Fruit fly (Drosophila melanogaster) whole organism: ENCODE measurements around the gene CG4116.

Source experiments
- CG8478 ChIP-seq: fragments of >200 bp; optimal IDR thresholded peaks from 2 replicates; lab custom pipeline; 2018; ENCODE audit warnings: inconsistent platforms
- Dll ChIP-seq: fragments of >200 bp; optimal IDR thresholded peaks from 2 replicates; lab custom pipeline; 2017
- EcR ChIP-seq, 2 experiments: fragments of >200 bp; optimal IDR thresholded peaks; 2 replicates each; lab custom pipeline; 2017; ENCODE audit warnings: missing biosample characterization in 2 of 2, missing genetic modification characterization in 2 of 2, missing genetic modification reagents in 2 of 2
- pan ChIP-seq: fragments of >200 bp; optimal IDR thresholded peaks from 2 replicates; lab custom pipeline; 2017
- psq ChIP-seq: fragments of >200 bp; optimal IDR thresholded peaks from 2 replicates; lab custom pipeline; 2017
- usp ChIP-seq: fragments of >200 bp; optimal IDR thresholded peaks from 2 replicates; lab custom pipeline; 2017; ENCODE audit warnings: missing biosample characterization, missing genetic modification characterization, mixed read lengths

The CG4116 gene

DNA sequence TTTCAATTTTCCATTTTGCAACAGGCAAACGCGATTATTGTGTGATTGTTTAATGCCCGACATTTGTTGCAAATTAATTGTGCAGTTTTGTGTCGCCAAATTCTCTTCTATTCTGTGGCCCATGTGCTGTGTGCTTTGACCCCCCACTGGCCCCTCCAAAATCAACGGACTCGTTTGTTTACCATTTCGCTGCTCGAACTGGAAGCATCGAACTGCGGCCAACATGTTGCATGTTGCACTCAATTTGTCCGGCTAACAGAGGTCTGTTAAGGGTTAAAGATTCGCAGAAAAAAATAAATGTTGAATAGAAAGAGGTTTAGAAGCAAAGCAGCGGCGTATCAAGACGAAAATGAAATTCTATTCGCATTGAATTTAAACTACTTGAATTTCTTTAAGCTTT, 39.7 kb downstream of the CG4116 start:
- no peak for TF ChIP-seq usp (GFP tag; lab: Kevin White, UChicago)

dm6 chrX:3027248-3027647, 40.1 kb downstream of the CG4116 start:
- TF ChIP-seq EcR (GFP tag; optimal IDR thresholded peaks at IDR 0.05; lab: Kevin White, UChicago) = no peak
- TF ChIP-seq psq (lab: Kevin White, UChicago) = no peak
- no peak for TF ChIP-seq CG8478 (lab: Kevin White, UChicago)
- no peak for TF ChIP-seq pan (lab: Kevin White, UChicago)
- no peak for TF ChIP-seq usp (GFP tag; lab: Kevin White, UChicago)
- no peak for TF ChIP-seq Dll

dm6 chrX:3025510-3026216, 41.7 kb downstream of the CG4116 start:
- TF ChIP-seq pan (lab: Kevin White, UChicago) (no peak), psq (lab: Kevin White, UChicago) (no peak), EcR (GFP tag; optimal IDR thresholded peaks at IDR 0.05; lab: Kevin White, UChicago) (no peak), usp (GFP tag; lab: Kevin White, UChicago) (no peak), CG8478 (lab: Kevin White, UChicago) (no peak), Dll (no peak)

- TF ChIP-seq Dll (peak; percentile 25), pan (lab: Kevin White, UChicago) (no peak), usp (GFP tag; lab: Kevin White, UChicago) (no peak)
These were observed 42.8 kb downstream of the CG4116 start for dm6 chrX:3024375-3025192.

DNA sequence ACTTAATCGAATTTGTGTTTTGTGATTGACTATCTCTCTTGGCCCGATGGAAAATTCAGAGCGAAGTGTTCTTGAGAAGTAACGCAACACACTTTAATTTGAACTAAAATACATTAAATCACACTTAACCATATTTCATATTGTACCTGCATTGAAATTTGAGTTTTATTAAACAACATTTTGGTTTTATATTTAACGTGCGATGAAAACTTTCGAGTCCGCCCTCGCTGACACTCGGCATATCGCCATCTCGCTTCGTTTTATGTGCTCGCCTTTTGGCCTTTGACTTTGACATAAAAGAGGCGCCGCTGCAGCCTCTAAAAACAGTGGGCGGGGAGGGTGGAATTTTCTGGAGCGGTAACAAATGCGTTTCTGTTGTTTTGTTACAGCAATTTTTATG, 44.9 kb downstream of the CG4116 start:
- TF ChIP-seq usp (GFP tag; lab: Kevin White, UChicago) (no peak), CG8478 (lab: Kevin White, UChicago) (no peak), psq (lab: Kevin White, UChicago) (no peak), Dll (no peak)

- TF ChIP-seq psq (lab: Kevin White, UChicago) (no peak), usp (GFP tag; lab: Kevin White, UChicago) (no peak), pan (lab: Kevin White, UChicago) (no peak), EcR (GFP tag; optimal IDR thresholded peaks at IDR 0.05; lab: Kevin White, UChicago) (no peak), CG8478 (lab: Kevin White, UChicago) (no peak), Dll (no peak)
These were observed 45.8 kb downstream of the CG4116 start for dm6 chrX:3021542-3021941.

DNA sequence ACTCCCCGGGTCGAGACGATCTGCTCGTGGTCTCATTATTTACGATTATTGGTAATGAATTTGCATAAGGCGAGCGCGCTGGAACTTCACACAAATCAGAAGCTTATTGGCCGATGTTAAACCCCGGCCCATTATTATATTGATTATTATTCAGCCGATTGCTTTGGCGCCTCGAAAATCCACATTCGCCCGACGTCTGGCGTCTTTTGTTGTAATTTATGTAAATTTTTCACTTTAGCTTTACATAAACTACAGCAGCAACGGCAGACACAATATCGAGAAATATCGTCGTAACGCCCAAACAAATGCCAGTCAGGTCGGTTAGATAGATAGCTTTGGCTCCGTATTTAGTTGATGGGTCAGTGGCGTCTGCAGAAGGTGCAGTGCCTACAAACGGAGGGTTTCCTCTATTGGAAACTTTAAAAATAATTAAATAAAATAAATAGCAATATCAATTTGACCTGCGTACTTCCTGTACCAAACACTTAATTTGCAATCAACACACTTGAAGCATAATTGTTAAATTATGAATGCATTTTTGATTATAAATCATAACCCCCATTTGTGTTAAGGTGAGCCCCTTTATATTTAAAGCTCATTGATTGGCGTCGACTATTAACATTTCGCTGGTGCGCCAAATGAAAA, 47.9 kb downstream of the CG4116 start:
- TF ChIP-seq psq (lab: Kevin White, UChicago) = no peak
- no peak for TF ChIP-seq CG8478 (lab: Kevin White, UChicago)
- no peak for TF ChIP-seq pan (lab: Kevin White, UChicago)
- TF ChIP-seq usp (GFP tag; lab: Kevin White, UChicago) = no peak

dm6 chrX:3018670-3019069, 48.7 kb downstream of the CG4116 start:
- TF ChIP-seq psq (lab: Kevin White, UChicago) = no peak
- no peak for TF ChIP-seq EcR (GFP tag; optimal IDR thresholded peaks at IDR 0.05; lab: Kevin White, UChicago)
- no peak for TF ChIP-seq usp (GFP tag; lab: Kevin White, UChicago)
- TF ChIP-seq CG8478 (lab: Kevin White, UChicago) = no peak
- no peak for TF ChIP-seq Dll
- no peak for TF ChIP-seq pan (lab: Kevin White, UChicago)
